Fruit fly (Drosophila melanogaster) whole organism, pupa: Measurements from ENCODE around the gene Cht7.

ENCODE experiments used
- CG10348 ChIP-seq: fragments of 200-800 bp; sonication (Bioruptor generic); IDR thresholded peaks from 2 replicates; pipeline ENCODE4 v1.3.6; 2022; ENCODE audit warnings: missing biosample characterization, missing genetic modification characterization
- CG12605 ChIP-seq: fragments of 200-800 bp; sonication (Bioruptor generic); IDR thresholded peaks from 2 replicates; pipeline ENCODE4 v1.3.6; 2022; ENCODE audit warnings: missing biosample characterization, missing genetic modification characterization
- CG13204 ChIP-seq: fragments of 200-800 bp; sonication (Bioruptor generic); optimal IDR thresholded peaks from 2 replicates; lab custom pipeline; 2018; ENCODE audit warnings: missing biosample characterization, mild to moderate bottlenecking, missing genetic modification characterization, moderate library complexity
- CG14655 ChIP-seq: fragments of 200-800 bp; sonication (Bioruptor generic); optimal IDR thresholded peaks from 3 replicates; lab custom pipeline; 2017; ENCODE audit warnings: mild to moderate bottlenecking, missing biosample characterization, missing genetic modification reagents, missing genetic modification characterization
- CG15710 ChIP-seq: fragments of 200-800 bp; sonication (Bioruptor generic); optimal IDR thresholded peaks from 2 replicates; lab custom pipeline; 2018; ENCODE audit warnings: missing biosample characterization, mild to moderate bottlenecking, missing genetic modification characterization, moderate library complexity
- CG17806 ChIP-seq: fragments of 200-800 bp; sonication (Bioruptor generic); optimal IDR thresholded peaks from 2 replicates; lab custom pipeline; 2018; ENCODE audit warnings: missing biosample characterization, mild to moderate bottlenecking, missing genetic modification characterization, moderate library complexity
- CG32121 ChIP-seq: fragments of 200-800 bp; sonication (Bioruptor generic); IDR thresholded peaks from 2 replicates; pipeline ENCODE4 v1.3.6; 2022; ENCODE audit warnings: missing biosample characterization, missing genetic modification characterization
- CG34367 ChIP-seq: fragments of 200-800 bp; sonication (Bioruptor generic); optimal IDR thresholded peaks from 2 replicates; lab custom pipeline; 2018; ENCODE audit warnings: missing biosample characterization, mild to moderate bottlenecking, missing genetic modification characterization
- CG4496 ChIP-seq: fragments of 200-800 bp; sonication (Bioruptor generic); IDR thresholded peaks from 3 replicates; pipeline ENCODE4 v1.3.6; 2022; ENCODE audit warnings: missing biosample characterization, missing genetic modification characterization
- CG8159 ChIP-seq: fragments of 200-800 bp; sonication (Bioruptor generic); optimal IDR thresholded peaks from 3 replicates; lab custom pipeline; 2018; ENCODE audit warnings: missing biosample characterization, mild to moderate bottlenecking, missing genetic modification characterization, moderate library complexity
- CG8301 ChIP-seq: fragments of 200-800 bp; sonication (Bioruptor generic); optimal IDR thresholded peaks from 2 replicates; lab custom pipeline; 2018; ENCODE audit warnings: missing biosample characterization, mild to moderate bottlenecking, missing genetic modification characterization
- CG9948 ChIP-seq: fragments of 200-800 bp; sonication (Bioruptor generic); optimal IDR thresholded peaks from 2 replicates; lab custom pipeline; 2018; ENCODE audit warnings: missing biosample characterization, mild to moderate bottlenecking, missing genetic modification characterization, moderate library complexity
- D1 ChIP-seq: fragments of 200-800 bp; sonication (Bioruptor generic); optimal IDR thresholded peaks from 2 replicates; lab custom pipeline; 2018; ENCODE audit warnings: missing biosample characterization, mild to moderate bottlenecking, missing genetic modification characterization, moderate library complexity
- EcR ChIP-seq: fragments of 200-800 bp; sonication (Bioruptor generic); optimal IDR thresholded peaks from 3 replicates; lab custom pipeline; 2019; ENCODE audit warnings: missing biosample characterization, missing genetic modification characterization, mild to moderate bottlenecking, moderate library complexity, missing genetic modification reagents
- Ets98B ChIP-seq: fragments of 200-800 bp; sonication (Bioruptor generic); IDR thresholded peaks from 2 replicates; pipeline ENCODE4 v1.3.6; 2022; ENCODE audit warnings: missing biosample characterization, missing genetic modification characterization
- Pif1A ChIP-seq: fragments of 200-800 bp; sonication (Bioruptor generic); optimal IDR thresholded peaks from 3 replicates; lab custom pipeline; 2016; ENCODE audit warnings: missing biosample characterization, missing genetic modification characterization
- Pif1B ChIP-seq: fragments of 200-800 bp; sonication (Bioruptor generic); optimal IDR thresholded peaks from 3 replicates; lab custom pipeline; 2016; ENCODE audit warnings: missing biosample characterization, missing genetic modification characterization
- Snoo ChIP-seq: fragments of 200-800 bp; sonication (Bioruptor generic); optimal IDR thresholded peaks from 3 replicates; lab custom pipeline; 2017; ENCODE audit warnings: missing biosample characterization, mild to moderate bottlenecking, missing genetic modification characterization, inconsistent platforms
- fd96Ca ChIP-seq: fragments of 200-800 bp; sonication (Bioruptor generic); IDR thresholded peaks from 3 replicates; pipeline ENCODE4 v1.3.6; 2022; ENCODE audit warnings: missing biosample characterization, missing genetic modification characterization
- gl ChIP-seq: fragments of 200-800 bp; sonication (Bioruptor generic); optimal IDR thresholded peaks from 2 replicates; lab custom pipeline; 2018; ENCODE audit warnings: missing biosample characterization, mild to moderate bottlenecking, missing genetic modification characterization
- rn ChIP-seq: fragments of 200-800 bp; sonication (Bioruptor generic); IDR thresholded peaks from 2 replicates; pipeline ENCODE4 v1.3.6; 2022; ENCODE audit warnings: missing biosample characterization, missing genetic modification characterization

Cht7 gene

dm6 chr3L:3095590-3095989, 11.2 kb downstream of the Cht7 start:
- no peak for TF ChIP-seq gl (tag; lab: Kevin White, UChicago)
- TF ChIP-seq CG8159 (tag; lab: Kevin White, UChicago): no peak
- no peak for TF ChIP-seq CG32121 (GFP tag; lab: Robert Waterston, UW)
- no peak for TF ChIP-seq CG8301 (tag; lab: Kevin White, UChicago)
- TF ChIP-seq Pif1A (GFP tag; lab: Kevin White, UChicago): no peak
- TF ChIP-seq CG15710 (tag; lab: Kevin White, UChicago): no peak
- peak; percentile 20 for TF ChIP-seq CG12605
- peak; percentile 10; the same call in 1 of the 2 replicates for TF ChIP-seq Ets98B (GFP tag; lab: Robert Waterston, UW)
- TF ChIP-seq fd96Ca: no peak
- no peak for TF ChIP-seq CG10348 (GFP tag; lab: Robert Waterston, UW)
- TF ChIP-seq CG34367 (tag; lab: Kevin White, UChicago): no peak
- TF ChIP-seq rn (GFP tag; lab: Robert Waterston, UW): no peak
- TF ChIP-seq Pif1B: no peak
- TF ChIP-seq CG9948 (tag; lab: Kevin White, UChicago): no peak
- TF ChIP-seq D1 (tag; lab: Kevin White, UChicago): no peak

dm6 chr3L:3090581-3091345, 16.0 kb downstream of the Cht7 start:
- TF ChIP-seq Ets98B (GFP tag; lab: Robert Waterston, UW) (peak; percentile 19; the same call in 1 of the 2 replicates), CG17806 (tag; lab: Kevin White, UChicago) (no peak), CG32121 (GFP tag; lab: Robert Waterston, UW) (0 out of 2 replicates have a peak, but pooled peaks have one; percentile 25), CG9948 (tag; lab: Kevin White, UChicago) (no peak), CG12605 (peak; percentile 17; the same call in 1 of the 2 replicates), EcR (GFP tag; lab: Kevin White, UChicago) (peak; percentile 6)

- TF ChIP-seq CG34367 (tag; lab: Kevin White, UChicago) (no peak), gl (tag; lab: Kevin White, UChicago) (no peak), CG10348 (GFP tag; lab: Robert Waterston, UW) (no peak), rn (GFP tag; lab: Robert Waterston, UW) (no peak), CG13204 (GFP tag; lab: Kevin White, UChicago) (no peak)
These were observed 17.7 kb downstream of the Cht7 start for dm6 chr3L:3089012-3089411.

dm6 chr3L:3083329-3084083, 23.3 kb downstream of the Cht7 start:
- no peak for TF ChIP-seq rn (GFP tag; lab: Robert Waterston, UW)
- 0 out of 2 replicates have a peak, but pooled peaks have one; percentile 21 for TF ChIP-seq Ets98B (GFP tag; lab: Robert Waterston, UW)

dm6 chr3L:3081966-3082516, 24.7 kb downstream of the Cht7 start:
- no peak for TF ChIP-seq rn (GFP tag; lab: Robert Waterston, UW)
- TF ChIP-seq CG8159 (tag; lab: Kevin White, UChicago): no peak
- TF ChIP-seq fd96Ca: no peak
- TF ChIP-seq CG9948 (tag; lab: Kevin White, UChicago): no peak
- TF ChIP-seq Ets98B (GFP tag; lab: Robert Waterston, UW): no peak
- no peak for TF ChIP-seq CG17806 (tag; lab: Kevin White, UChicago)
- no peak for TF ChIP-seq CG13204 (GFP tag; lab: Kevin White, UChicago)
- TF ChIP-seq CG12605: no peak
- TF ChIP-seq Snoo: no peak
- no peak for TF ChIP-seq Pif1B
- TF ChIP-seq CG8301 (tag; lab: Kevin White, UChicago): no peak
- TF ChIP-seq CG4496 (GFP tag; lab: Robert Waterston, UW): no peak
- TF ChIP-seq CG32121 (GFP tag; lab: Robert Waterston, UW): no peak
- no peak for TF ChIP-seq CG10348 (GFP tag; lab: Robert Waterston, UW)

dm6 chr3L:3081146-3081872, 25.4 kb downstream of the Cht7 start:
- TF ChIP-seq CG9948 (tag; lab: Kevin White, UChicago) (peak; percentile 98), CG15710 (tag; lab: Kevin White, UChicago) (peak; percentile 95), CG10348 (GFP tag; lab: Robert Waterston, UW) (peak; percentile 87), CG34367 (tag; lab: Kevin White, UChicago) (peak; percentile 98), EcR (GFP tag; lab: Kevin White, UChicago) (peak; percentile 45), Snoo (peak; percentile 99), CG17806 (tag; lab: Kevin White, UChicago) (peak; percentile 98), CG8159 (tag; lab: Kevin White, UChicago) (peak; percentile 97), CG32121 (GFP tag; lab: Robert Waterston, UW) (peak; percentile 99), Pif1A (GFP tag; lab: Kevin White, UChicago) (peak; percentile 99), D1 (tag; lab: Kevin White, UChicago) (peak; percentile 97), rn (GFP tag; lab: Robert Waterston, UW) (peak; percentile 95), Ets98B (GFP tag; lab: Robert Waterston, UW) (peak; percentile 99), CG8301 (tag; lab: Kevin White, UChicago) (peak; percentile 98), CG4496 (GFP tag; lab: Robert Waterston, UW) (peak; percentile 99), fd96Ca (peak; percentile 99), CG14655 (peak; percentile 97), CG13204 (GFP tag; lab: Kevin White, UChicago) (peak; percentile 97), CG12605 (peak; percentile 98), Pif1B (peak; percentile 99), gl (tag; lab: Kevin White, UChicago) (peak; percentile 96)
